Worm (Caenorhabditis elegans) whole organism, mixed stage, embryonic: ENCODE data around the gene sri-42.

Experiments
- cnd-1 ChIP-seq: fragments of 200-800 bp; sonication (Bioruptor generic); optimal IDR thresholded peaks from 2 replicates; lab custom pipeline; 2018; ENCODE audit warnings: mild to moderate bottlenecking, missing genetic modification characterization, missing compliant biosample characterization
- drap-1 ChIP-seq: fragments of 200-800 bp; sonication (Bioruptor generic); optimal IDR thresholded peaks from 3 replicates; lab custom pipeline; 2018; ENCODE audit warnings: mild to moderate bottlenecking, missing genetic modification characterization, missing compliant biosample characterization
- elt-1 ChIP-seq: sonication (generic microtip); optimal IDR thresholded peaks from 2 replicates; lab custom pipeline; 2017; ENCODE audit warnings: missing genetic modification characterization, mild to moderate bottlenecking, missing compliant biosample characterization, antibody characterized with exemption, moderate library complexity, borderline replicate concordance; ENCODE audit not compliant: insufficient read depth
- elt-3 ChIP-seq: fragments of 150-350 bp; optimal IDR thresholded peaks from 2 replicates; lab custom pipeline; 2014; ENCODE audit warnings: missing biosample characterization, missing genetic modification characterization
- lsy-2 ChIP-seq: fragments of 150-350 bp; optimal IDR thresholded peaks from 2 replicates; lab custom pipeline; 2014; ENCODE audit warnings: missing biosample characterization, missing genetic modification characterization
- mab-5 ChIP-seq: fragments of 150-350 bp; optimal IDR thresholded peaks from 2 replicates; lab custom pipeline; 2014; ENCODE audit warnings: missing biosample characterization, missing genetic modification characterization
- mep-1 ChIP-seq: fragments of 150-350 bp; optimal IDR thresholded peaks from 2 replicates; lab custom pipeline; 2017; ENCODE audit warnings: missing biosample characterization, missing genetic modification reagents, missing genetic modification characterization, inconsistent platforms
- nhr-2 ChIP-seq: fragments of 150-350 bp; optimal IDR thresholded peaks from 2 replicates; lab custom pipeline; 2014; ENCODE audit warnings: missing biosample characterization, missing genetic modification characterization
- nhr-237 ChIP-seq: fragments of 150-350 bp; optimal IDR thresholded peaks from 2 replicates; lab custom pipeline; 2014; ENCODE audit warnings: missing biosample characterization, missing genetic modification characterization
- nhr-28 ChIP-seq: fragments of 150-350 bp; optimal IDR thresholded peaks from 2 replicates; lab custom pipeline; 2014; ENCODE audit warnings: missing biosample characterization, missing genetic modification characterization
- nhr-76 ChIP-seq: sonication (generic microtip); optimal IDR thresholded peaks from 2 replicates; lab custom pipeline; 2017; ENCODE audit warnings: missing biosample characterization, missing genetic modification characterization
- pha-4 ChIP-seq: fragments of 150-350 bp; optimal IDR thresholded peaks from 2 replicates; lab custom pipeline; 2018; ENCODE audit warnings: missing biosample characterization, missing genetic modification reagents, missing genetic modification characterization
- sptf-1 ChIP-seq: sonication (generic microtip); optimal IDR thresholded peaks from 2 replicates; lab custom pipeline; 2017; ENCODE audit warnings: mild to moderate bottlenecking, missing genetic modification characterization, moderate library complexity, missing compliant biosample characterization

DNA sequence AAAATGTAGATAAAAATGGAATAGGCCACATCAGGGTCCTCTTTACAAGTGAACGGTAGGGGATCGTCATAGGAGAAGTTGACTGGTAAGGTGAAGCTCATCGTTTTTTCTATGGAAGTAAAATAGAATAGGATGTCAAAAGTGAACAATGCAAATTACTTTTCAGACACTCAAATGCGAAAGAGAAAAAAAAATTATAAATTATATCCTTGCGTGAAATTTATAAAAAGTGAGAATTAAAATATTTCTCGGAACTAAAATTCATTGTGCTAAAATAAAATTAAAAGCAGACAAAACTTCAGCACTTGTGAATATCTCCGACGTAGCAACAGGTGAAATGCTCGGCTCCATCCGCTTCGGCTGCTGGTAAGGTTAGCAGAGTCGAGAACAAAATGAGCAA, 49.4 kb downstream of the sri-42 start, which contains the start of gene srg-22:
- TF ChIP-seq nhr-76 (tag; lab: Kevin White, UChicago) (no peak), sptf-1 (tag; lab: Kevin White, UChicago) (no peak), lsy-2 (no peak), elt-3 (tag; lab: Kevin White, UChicago) (no peak), elt-1 (no peak), mep-1 (tag; lab: Kevin White, UChicago) (no peak), nhr-237 (tag; lab: Kevin White, UChicago) (no peak), drap-1 (GFP tag; lab: Kevin White, UChicago) (no peak), nhr-28 (no peak), cnd-1 (tag; lab: Kevin White, UChicago) (no peak), mab-5 (tag; lab: Kevin White, UChicago) (no peak), pha-4 (tag; lab: Kevin White, UChicago) (no peak), nhr-2 (tag; lab: Kevin White, UChicago) (no peak)
